Worm (Caenorhabditis elegans) whole organism, early embryonic: ENCODE measurements around the gene abu-14.

Experiments used
- aly-1 ChIP-seq: sonication (generic microtip); optimal IDR thresholded peaks from 2 replicates; lab custom pipeline; 2016; ENCODE audit warnings: missing genetic modification characterization, missing compliant biosample characterization
- ama-1 ChIP-seq: fragments of 150-350 bp; optimal IDR thresholded peaks from 2 replicates; lab custom pipeline; 2014
- ceh-36 ChIP-seq: sonication (generic microtip); optimal IDR thresholded peaks from 2 replicates; lab custom pipeline; 2016; ENCODE audit warnings: missing genetic modification characterization, inconsistent platforms, missing compliant biosample characterization
- hmg-4 ChIP-seq: fragments of 200-800 bp; sonication (Bioruptor generic); optimal IDR thresholded peaks from 2 replicates; lab custom pipeline; 2018; ENCODE audit warnings: mild to moderate bottlenecking, missing genetic modification characterization, missing compliant biosample characterization
- pes-1 ChIP-seq: fragments of 200-800 bp; sonication (Bioruptor generic); IDR thresholded peaks from 2 replicates; pipeline ENCODE4 v1.3.6; 2022; ENCODE audit warnings: missing genetic modification reagents, missing genetic modification characterization, missing compliant biosample characterization
- scrt-1 ChIP-seq: fragments of 200-800 bp; sonication (Bioruptor generic); IDR thresholded peaks from 2 replicates; pipeline ENCODE4 v1.3.6; 2022; ENCODE audit warnings: missing genetic modification characterization, missing compliant biosample characterization
- tra-4 ChIP-seq: sonication (generic microtip); optimal IDR thresholded peaks from 2 replicates; lab custom pipeline; 2017; ENCODE audit warnings: missing genetic modification characterization, missing compliant biosample characterization

DNA sequence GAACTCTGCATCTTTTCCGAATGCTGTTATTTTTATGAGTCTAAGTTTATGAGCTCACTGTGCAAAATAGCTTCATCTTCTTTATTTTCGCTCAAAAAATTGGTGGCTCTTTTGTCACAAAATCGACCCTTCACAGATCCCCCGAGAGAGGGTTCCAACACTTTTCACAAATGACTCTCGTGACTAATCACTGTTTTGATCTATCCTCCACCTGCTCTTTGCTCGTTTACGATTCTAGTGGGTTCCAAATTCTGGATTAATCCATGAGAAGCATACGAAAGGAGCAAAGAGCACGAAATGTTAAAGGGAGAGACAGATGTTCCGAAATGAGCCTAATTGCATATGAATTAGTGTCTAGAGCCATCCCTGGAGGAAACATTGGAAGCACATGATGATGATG lies 34.4 kb upstream of the abu-14 start:
- no peak for TF ChIP-seq ama-1 (lab: Kevin White, UChicago)
- TF ChIP-seq ceh-36, result no peak
- TF ChIP-seq hmg-4 (GFP tag; lab: Kevin White, UChicago), result no peak
- no peak for TF ChIP-seq scrt-1 (GFP tag; lab: Robert Waterston, UW)
- TF ChIP-seq pes-1 (GFP tag; lab: Robert Waterston, UW), result no peak
- no peak for TF ChIP-seq tra-4 (tag; lab: Kevin White, UChicago)
- TF ChIP-seq aly-1 (tag; lab: Kevin White, UChicago), result no peak
